Worm (Caenorhabditis elegans) whole organism, young adult: ENCODE measurements around the gene gcn-2.

Experiments
- B0261.1 ChIP-seq: sonication (generic microtip); optimal IDR thresholded peaks from 2 replicates; lab custom pipeline; 2016; ENCODE audit warnings: mild to moderate bottlenecking, missing genetic modification characterization, moderate library complexity, missing compliant biosample characterization
- D2030.7 ChIP-seq: fragments of 200-800 bp; sonication (Bioruptor generic); IDR thresholded peaks from 2 replicates; pipeline ENCODE4 v1.3.6; 2022; ENCODE audit warnings: missing genetic modification reagents, missing genetic modification characterization, missing compliant biosample characterization
- F23B12.7 ChIP-seq: sonication (generic microtip); optimal IDR thresholded peaks from 2 replicates; lab custom pipeline; 2017; ENCODE audit warnings: missing genetic modification characterization, mild to moderate bottlenecking, missing compliant biosample characterization, antibody characterized with exemption, moderate library complexity; ENCODE audit not compliant: insufficient read depth
- F33H1.4 ChIP-seq: fragments of 200-800 bp; sonication (Bioruptor generic); IDR thresholded peaks from 2 replicates; pipeline ENCODE4 v1.3.6; 2022; ENCODE audit warnings: missing genetic modification reagents, missing genetic modification characterization, missing compliant biosample characterization
- F37B4.10 ChIP-seq: fragments of 200-800 bp; sonication (Bioruptor generic); IDR thresholded peaks from 2 replicates; pipeline ENCODE4 v1.3.6; 2022; ENCODE audit warnings: missing genetic modification characterization, missing compliant biosample characterization
- F52B5.7 ChIP-seq: sonication (generic microtip); optimal IDR thresholded peaks from 2 replicates; lab custom pipeline; 2016; ENCODE audit warnings: mild to moderate bottlenecking, missing genetic modification characterization, missing compliant biosample characterization
- K12H6.12 ChIP-seq: fragments of 200-800 bp; sonication (Bioruptor generic); optimal IDR thresholded peaks from 2 replicates; lab custom pipeline; 2018; ENCODE audit warnings: mild to moderate bottlenecking, missing genetic modification characterization, missing compliant biosample characterization
- T07F8.4 ChIP-seq: sonication (generic microtip); optimal IDR thresholded peaks from 2 replicates; lab custom pipeline; 2016; ENCODE audit warnings: mild to moderate bottlenecking, missing genetic modification characterization, moderate library complexity, missing compliant biosample characterization
- Y53F4B.3 ChIP-seq: fragments of 200-800 bp; sonication (Bioruptor generic); IDR thresholded peaks from 2 replicates; pipeline ENCODE4 v1.3.6; 2022; ENCODE audit warnings: missing genetic modification reagents, missing genetic modification characterization, missing compliant biosample characterization
- Y79H2A.3 ChIP-seq: fragments of 200-800 bp; sonication (Bioruptor generic); conservative IDR thresholded peaks from 2 replicates; pipeline ENCODE4 v1.3.6; 2022; ENCODE audit warnings: missing genetic modification reagents, missing genetic modification characterization, missing compliant biosample characterization
- aptf-3 ChIP-seq: fragments of 200-800 bp; sonication (Bioruptor generic); IDR thresholded peaks from 2 replicates; pipeline ENCODE4 v1.3.6; 2022; ENCODE audit warnings: missing genetic modification characterization, missing compliant biosample characterization
- attf-5 ChIP-seq: fragments of 200-800 bp; sonication (Bioruptor generic); optimal IDR thresholded peaks from 2 replicates; lab custom pipeline; 2018; ENCODE audit warnings: mild to moderate bottlenecking, missing genetic modification characterization, missing compliant biosample characterization
- ceh-40 ChIP-seq: fragments of 200-800 bp; sonication (Bioruptor generic); IDR thresholded peaks from 2 replicates; pipeline ENCODE4 v1.3.6; 2022; ENCODE audit warnings: missing genetic modification characterization, missing compliant biosample characterization
- dox-1 ChIP-seq: fragments of 200-800 bp; sonication (Bioruptor generic); IDR thresholded peaks from 2 replicates; pipeline ENCODE4 v1.3.6; 2022; ENCODE audit warnings: missing genetic modification reagents, missing genetic modification characterization, missing compliant biosample characterization
- egrh-3 ChIP-seq: fragments of 200-800 bp; sonication (Bioruptor generic); IDR thresholded peaks from 2 replicates; pipeline ENCODE4 v1.3.6; 2022; ENCODE audit warnings: missing genetic modification reagents, missing genetic modification characterization, missing compliant biosample characterization
- ekl-4 ChIP-seq: fragments of 200-800 bp; sonication (Bioruptor generic); IDR thresholded peaks from 2 replicates; pipeline ENCODE4 v1.3.6; 2022; ENCODE audit warnings: missing genetic modification reagents, missing genetic modification characterization, missing compliant biosample characterization
- hmg-20 ChIP-seq: fragments of 200-800 bp; sonication (Bioruptor generic); IDR thresholded peaks from 2 replicates; pipeline ENCODE4 v1.3.6; 2022; ENCODE audit warnings: missing genetic modification reagents, missing genetic modification characterization, missing compliant biosample characterization
- lir-1 ChIP-seq: fragments of 200-800 bp; sonication (Bioruptor generic); conservative IDR thresholded peaks from 2 replicates; pipeline ENCODE4 v1.3.6; 2022; ENCODE audit warnings: missing genetic modification reagents, missing genetic modification characterization, missing compliant biosample characterization
- lsl-1 ChIP-seq: fragments of 200-800 bp; sonication (Bioruptor generic); optimal IDR thresholded peaks from 2 replicates; lab custom pipeline; 2018; ENCODE audit warnings: mild to moderate bottlenecking, missing genetic modification characterization, moderate library complexity, missing compliant biosample characterization
- lsy-27 ChIP-seq: sonication (generic microtip); optimal IDR thresholded peaks from 2 replicates; lab custom pipeline; 2017; ENCODE audit warnings: missing genetic modification characterization, mild to moderate bottlenecking, missing compliant biosample characterization, antibody characterized with exemption, missing genotype, borderline replicate concordance; ENCODE audit not compliant: insufficient read depth
- mcd-1 ChIP-seq: fragments of 200-800 bp; sonication (Bioruptor generic); IDR thresholded peaks from 2 replicates; pipeline ENCODE4 v1.3.6; 2022; ENCODE audit warnings: missing genetic modification reagents, missing genetic modification characterization, missing compliant biosample characterization
- nfya-2 ChIP-seq: fragments of 200-800 bp; sonication (Bioruptor generic); IDR thresholded peaks from 2 replicates; pipeline ENCODE4 v1.3.6; 2022; ENCODE audit warnings: missing genetic modification reagents, missing genetic modification characterization, missing compliant biosample characterization
- nfyb-1 ChIP-seq: fragments of 200-800 bp; sonication (Bioruptor generic); IDR thresholded peaks from 2 replicates; pipeline ENCODE4 v1.3.6; 2022; ENCODE audit warnings: missing genetic modification reagents, missing genetic modification characterization, missing compliant biosample characterization
- nhr-27 ChIP-seq: fragments of 200-800 bp; sonication (Bioruptor generic); optimal IDR thresholded peaks from 2 replicates; lab custom pipeline; 2018; ENCODE audit warnings: mild to moderate bottlenecking, missing genetic modification characterization, moderate library complexity, missing compliant biosample characterization
- nhr-80 ChIP-seq: sonication (generic microtip); optimal IDR thresholded peaks from 2 replicates; lab custom pipeline; 2016; ENCODE audit warnings: missing genetic modification characterization, missing compliant biosample characterization
- repo-1 ChIP-seq: sonication (generic microtip); optimal IDR thresholded peaks from 2 replicates; lab custom pipeline; 2017; ENCODE audit warnings: mild to moderate bottlenecking, missing genetic modification characterization, missing compliant biosample characterization
- sdz-38 ChIP-seq: sonication (generic microtip); optimal IDR thresholded peaks from 2 replicates; lab custom pipeline; 2016; ENCODE audit warnings: missing genotype, missing genetic modification characterization, missing compliant biosample characterization
- somi-1 ChIP-seq: fragments of 200-800 bp; sonication (Bioruptor generic); optimal IDR thresholded peaks from 2 replicates; lab custom pipeline; 2018; ENCODE audit warnings: mild to moderate bottlenecking, missing genetic modification characterization, missing compliant biosample characterization
- tbx-9 ChIP-seq: sonication (generic microtip); optimal IDR thresholded peaks from 2 replicates; lab custom pipeline; 2016; ENCODE audit warnings: borderline replicate concordance, missing genetic modification characterization, inconsistent platforms, missing compliant biosample characterization
- zfh-2 ChIP-seq: fragments of 200-800 bp; sonication (Bioruptor generic); conservative IDR thresholded peaks from 2 replicates; pipeline ENCODE4 v1.3.6; 2022; ENCODE audit warnings: missing genetic modification reagents, missing genetic modification characterization, missing compliant biosample characterization
- ztf-22 ChIP-seq: fragments of 200-800 bp; sonication (Bioruptor generic); optimal IDR thresholded peaks from 2 replicates; lab custom pipeline; 2018; ENCODE audit warnings: mild to moderate bottlenecking, missing genetic modification characterization, moderate library complexity, missing compliant biosample characterization
- ztf-25 ChIP-seq: fragments of 200-800 bp; sonication (Bioruptor generic); IDR thresholded peaks from 2 replicates; pipeline ENCODE4 v1.3.6; 2022; ENCODE audit warnings: missing genetic modification reagents, missing genetic modification characterization, missing compliant biosample characterization

gcn-2 gene

ce11 chrII:13091857-13092256, 7.9 kb downstream of the gcn-2 start:
- TF ChIP-seq lsy-27 (tag; lab: Kevin White, UChicago) (no peak), lsl-1 (GFP tag; lab: Kevin White, UChicago) (peak; percentile 59), repo-1 (tag; lab: Kevin White, UChicago) (no peak), hmg-20 (GFP tag; lab: Robert Waterston, UW) (no peak), nhr-80 (tag; lab: Kevin White, UChicago) (no peak), F33H1.4 (no peak; the same call in 1 of the 2 replicates), nfya-2 (GFP tag; lab: Robert Waterston, UW) (no peak), tbx-9 (tag; lab: Kevin White, UChicago) (no peak), mcd-1 (GFP tag; lab: Robert Waterston, UW) (no peak), T07F8.4 (tag; lab: Kevin White, UChicago) (no peak), ekl-4 (GFP tag; lab: Robert Waterston, UW) (0 out of 2 replicates have a peak, but pooled peaks have one; percentile 51), Y79H2A.3 (GFP tag; lab: Robert Waterston, UW) (no peak), somi-1 (GFP tag; lab: Kevin White, UChicago) (no peak), D2030.7 (GFP tag; lab: Robert Waterston, UW) (no peak), lir-1 (GFP tag; lab: Robert Waterston, UW) (no peak), nfyb-1 (GFP tag; lab: Robert Waterston, UW) (no peak), F23B12.7 (tag; lab: Kevin White, UChicago) (no peak), aptf-3 (GFP tag; lab: Robert Waterston, UW) (no peak)

- TF ChIP-seq F52B5.7 (peak; percentile 13), B0261.1 (no peak), Y53F4B.3 (no peak), egrh-3 (GFP tag; lab: Robert Waterston, UW) (peak; percentile 40; the same call in 1 of the 2 replicates), zfh-2 (peak; percentile 74), dox-1 (0 out of 2 replicates have a peak, but pooled peaks have one; percentile 10)
Measured at ce11 chrII:13096345-13096744, 12.4 kb downstream of the gcn-2 start.

- no peak for TF ChIP-seq ceh-40 (GFP tag; lab: Robert Waterston, UW)
- TF ChIP-seq attf-5 (GFP tag; lab: Kevin White, UChicago) = no peak
- no peak for TF ChIP-seq egrh-3 (GFP tag; lab: Robert Waterston, UW)
- no peak for TF ChIP-seq lsy-27 (tag; lab: Kevin White, UChicago)
- TF ChIP-seq ztf-22 (GFP tag; lab: Kevin White, UChicago) = no peak
- no peak for TF ChIP-seq nhr-27 (tag; lab: Kevin White, UChicago)
- TF ChIP-seq F37B4.10 (GFP tag; lab: Robert Waterston, UW) = no peak
- no peak for TF ChIP-seq sdz-38 (tag; lab: Kevin White, UChicago)
Measured at ce11 chrII:13098175-13098574, 14.2 kb downstream of the gcn-2 start, which contains the start of gene col-86. Gene col-86 (minus strand): TSS chrII:13098275.

- TF ChIP-seq ztf-25 (GFP tag; lab: Robert Waterston, UW) (no peak), K12H6.12 (tag; lab: Kevin White, UChicago) (no peak), F52B5.7 (no peak), B0261.1 (no peak), tbx-9 (tag; lab: Kevin White, UChicago) (no peak)
Measured at ce11 chrII:13107719-13108118, 23.8 kb downstream of the gcn-2 start, which contains the start of gene pqn-32. Gene pqn-32 (plus strand): TSS chrII:13108019.
